Fruit fly (Drosophila melanogaster) whole organism, prepupa: ENCODE results near the gene CG15418.

Experiments
- CG10631 ChIP-seq: fragments of 200-800 bp; sonication (Bioruptor generic); optimal IDR thresholded peaks from 2 replicates; lab custom pipeline; 2016; ENCODE audit warnings: missing biosample characterization, missing genetic modification characterization
- CG10669 ChIP-seq: fragments of 200-800 bp; sonication (Bioruptor generic); optimal IDR thresholded peaks from 3 replicates; lab custom pipeline; 2018; ENCODE audit warnings: missing biosample characterization, mild to moderate bottlenecking, missing genetic modification characterization, moderate library complexity
- CG11294 ChIP-seq: fragments of 200-800 bp; sonication (Bioruptor generic); IDR thresholded peaks from 2 replicates; pipeline ENCODE4 v1.3.6; 2022; ENCODE audit warnings: missing biosample characterization, missing genetic modification characterization
- CG11762 ChIP-seq: fragments of 200-800 bp; sonication (Bioruptor generic); optimal IDR thresholded peaks from 3 replicates; lab custom pipeline; 2016; ENCODE audit warnings: missing biosample characterization, missing genetic modification characterization; ENCODE audit not compliant: insufficient read depth
- CG11902 ChIP-seq: fragments of 200-800 bp; sonication (Bioruptor generic); optimal IDR thresholded peaks from 3 replicates; lab custom pipeline; 2016; ENCODE audit warnings: missing biosample characterization, missing genetic modification characterization
- CG15336 ChIP-seq: fragments of 200-800 bp; sonication (Bioruptor generic); IDR thresholded peaks from 2 replicates; pipeline ENCODE4 v1.3.6; 2022; ENCODE audit warnings: missing biosample characterization, missing genetic modification characterization
- CG1621 ChIP-seq: fragments of 200-800 bp; sonication (Bioruptor generic); optimal IDR thresholded peaks from 3 replicates; lab custom pipeline; 2018; ENCODE audit warnings: missing biosample characterization, mild to moderate bottlenecking, missing genetic modification characterization
- CG16779 ChIP-seq: fragments of 200-800 bp; sonication (Bioruptor generic); optimal IDR thresholded peaks from 3 replicates; lab custom pipeline; 2017; ENCODE audit warnings: missing biosample characterization, mild to moderate bottlenecking, missing genetic modification characterization
- CG3032 ChIP-seq: fragments of 200-800 bp; optimal IDR thresholded peaks from 2 replicates; lab custom pipeline; 2019; ENCODE audit warnings: missing biosample characterization, mild to moderate bottlenecking, missing genetic modification characterization, moderate library complexity
- CG31627 ChIP-seq: fragments of 200-800 bp; sonication (Bioruptor generic); optimal IDR thresholded peaks from 3 replicates; lab custom pipeline; 2016; ENCODE audit warnings: missing biosample characterization, missing genetic modification characterization
- CG32006 ChIP-seq: fragments of 200-800 bp; sonication (Bioruptor generic); optimal IDR thresholded peaks from 3 replicates; lab custom pipeline; 2017; ENCODE audit warnings: missing biosample characterization, mild to moderate bottlenecking, missing genetic modification characterization
- CG34406 ChIP-seq: fragments of 200-800 bp; sonication (Bioruptor generic); optimal IDR thresholded peaks from 3 replicates; lab custom pipeline; 2016; ENCODE audit warnings: missing biosample characterization, missing genetic modification characterization
- CG3919 ChIP-seq: fragments of 200-800 bp; sonication (Bioruptor generic); optimal IDR thresholded peaks from 3 replicates; lab custom pipeline; 2016; ENCODE audit warnings: missing biosample characterization, missing genetic modification characterization
- CG6163 ChIP-seq: fragments of 200-800 bp; sonication (Bioruptor generic); IDR thresholded peaks from 3 replicates; pipeline ENCODE4 v1.3.6; 2022; ENCODE audit warnings: missing biosample characterization, missing genetic modification characterization
- CG6276 ChIP-seq: fragments of 200-800 bp; sonication (Bioruptor generic); optimal IDR thresholded peaks from 2 replicates; lab custom pipeline; 2017; ENCODE audit warnings: missing biosample characterization, mild to moderate bottlenecking, missing genetic modification characterization
- CG6792 ChIP-seq: fragments of 200-800 bp; sonication (Bioruptor generic); optimal IDR thresholded peaks from 3 replicates; lab custom pipeline; 2016; ENCODE audit warnings: missing biosample characterization, missing genetic modification characterization
- CG6808 ChIP-seq: fragments of 200-800 bp; sonication (Bioruptor generic); optimal IDR thresholded peaks from 3 replicates; lab custom pipeline; 2017; ENCODE audit warnings: missing biosample characterization, missing genetic modification characterization, mild to moderate bottlenecking, moderate library complexity, missing genetic modification reagents
- CG6854 ChIP-seq: fragments of 200-800 bp; sonication (Bioruptor generic); optimal IDR thresholded peaks from 2 replicates; lab custom pipeline; 2017; ENCODE audit warnings: missing biosample characterization, mild to moderate bottlenecking, missing genetic modification characterization
- CG7368 ChIP-seq: fragments of 200-800 bp; sonication (Bioruptor generic); optimal IDR thresholded peaks from 3 replicates; lab custom pipeline; 2016; ENCODE audit warnings: missing biosample characterization, missing genetic modification characterization
- CG8119 ChIP-seq: fragments of 200-800 bp; sonication (Bioruptor generic); IDR thresholded peaks from 3 replicates; pipeline ENCODE4 v1.3.6; 2022; ENCODE audit warnings: missing biosample characterization, missing genetic modification characterization
- CG8319 ChIP-seq: fragments of 200-800 bp; sonication (Bioruptor generic); optimal IDR thresholded peaks from 3 replicates; lab custom pipeline; 2016; ENCODE audit warnings: missing biosample characterization, missing genetic modification characterization
- CG8632 ChIP-seq: fragments of 200-800 bp; sonication (Bioruptor generic); optimal IDR thresholded peaks from 3 replicates; lab custom pipeline; 2016; ENCODE audit warnings: missing biosample characterization, missing genetic modification characterization
- CG9139 ChIP-seq: fragments of 200-800 bp; sonication (Bioruptor generic); optimal IDR thresholded peaks from 3 replicates; lab custom pipeline; 2017; ENCODE audit warnings: missing biosample characterization, mild to moderate bottlenecking, missing genetic modification characterization
- Eip75B ChIP-seq: fragments of 200-800 bp; sonication (Bioruptor generic); optimal IDR thresholded peaks from 3 replicates; lab custom pipeline; 2016; ENCODE audit warnings: missing biosample characterization, missing genetic modification characterization
- Eip78C ChIP-seq: fragments of 200-800 bp; sonication (Bioruptor generic); peaks from one replicate; lab custom pipeline; 2016; ENCODE audit warnings: missing biosample characterization, missing genetic modification characterization
- Eip93F ChIP-seq: fragments of 200-800 bp; sonication (Bioruptor generic); optimal IDR thresholded peaks from 2 replicates; lab custom pipeline; 2016; ENCODE audit warnings: missing biosample characterization, mild to moderate bottlenecking, missing genetic modification characterization
- Ets96B ChIP-seq: fragments of 200-800 bp; optimal IDR thresholded peaks from 2 replicates; lab custom pipeline; 2019; ENCODE audit warnings: missing biosample characterization, mild to moderate bottlenecking, missing genetic modification characterization, moderate library complexity
- Hr38 ChIP-seq: sonication (Bioruptor generic); optimal IDR thresholded peaks from 2 replicates; lab custom pipeline; 2016; ENCODE audit warnings: missing biosample characterization, missing genetic modification characterization
- Hr39 ChIP-seq: fragments of 200-800 bp; sonication (Bioruptor generic); optimal IDR thresholded peaks from 2 replicates; lab custom pipeline; 2016; ENCODE audit warnings: missing biosample characterization, missing genetic modification characterization
- Hr4 ChIP-seq: fragments of 200-800 bp; sonication (Bioruptor generic); optimal IDR thresholded peaks from 3 replicates; lab custom pipeline; 2016; ENCODE audit warnings: missing biosample characterization, missing genetic modification characterization
- Lpt ChIP-seq: fragments of 200-800 bp; sonication (Bioruptor generic); optimal IDR thresholded peaks from 3 replicates; lab custom pipeline; 2016; ENCODE audit warnings: missing biosample characterization, missing genetic modification characterization
- Met ChIP-seq: fragments of 200-800 bp; sonication (Bioruptor generic); optimal IDR thresholded peaks from 3 replicates; lab custom pipeline; 2016; ENCODE audit warnings: missing biosample characterization, missing genetic modification characterization
- OdsH ChIP-seq: fragments of 200-800 bp; sonication (Bioruptor generic); optimal IDR thresholded peaks from 3 replicates; lab custom pipeline; 2016; ENCODE audit warnings: missing biosample characterization, missing genetic modification characterization
- Sox14 ChIP-seq: fragments of 200-800 bp; sonication (Bioruptor generic); optimal IDR thresholded peaks from 3 replicates; lab custom pipeline; 2016; ENCODE audit warnings: missing biosample characterization, missing genetic modification characterization
- Sox15 ChIP-seq: fragments of 200-800 bp; sonication (Bioruptor generic); optimal IDR thresholded peaks from 3 replicates; lab custom pipeline; 2016; ENCODE audit warnings: missing biosample characterization, missing genetic modification characterization
- achi ChIP-seq: fragments of 200-800 bp; sonication (Bioruptor generic); optimal IDR thresholded peaks from 3 replicates; lab custom pipeline; 2016; ENCODE audit warnings: missing biosample characterization, missing genetic modification characterization
- acj6 ChIP-seq: fragments of 200-800 bp; sonication (Bioruptor generic); optimal IDR thresholded peaks from 3 replicates; lab custom pipeline; 2016; ENCODE audit warnings: missing biosample characterization, missing genetic modification characterization
- cyc ChIP-seq: fragments of 200-800 bp; sonication (Bioruptor generic); optimal IDR thresholded peaks from 3 replicates; lab custom pipeline; 2016; ENCODE audit warnings: missing biosample characterization, missing genetic modification characterization
- dac ChIP-seq: fragments of 200-800 bp; sonication (Bioruptor generic); optimal IDR thresholded peaks from 2 replicates; lab custom pipeline; 2017; ENCODE audit warnings: missing biosample characterization, mild to moderate bottlenecking, missing genetic modification characterization
- eg ChIP-seq: fragments of 200-800 bp; sonication (Bioruptor generic); IDR thresholded peaks from 3 replicates; pipeline ENCODE4 v1.3.6; 2022; ENCODE audit warnings: missing biosample characterization, missing genetic modification characterization
- esn ChIP-seq: fragments of 200-800 bp; sonication (Bioruptor generic); optimal IDR thresholded peaks from 2 replicates; lab custom pipeline; 2016; ENCODE audit warnings: missing biosample characterization, mild to moderate bottlenecking, missing genetic modification characterization, moderate library complexity
- fd59A ChIP-seq: fragments of 200-800 bp; sonication (Bioruptor generic); optimal IDR thresholded peaks from 2 replicates; lab custom pipeline; 2017; ENCODE audit warnings: missing biosample characterization, mild to moderate bottlenecking, missing genetic modification characterization, missing genetic modification reagents
- fd85E ChIP-seq: fragments of 200-800 bp; sonication (Bioruptor generic); optimal IDR thresholded peaks from 3 replicates; lab custom pipeline; 2016; ENCODE audit warnings: missing biosample characterization, missing genetic modification characterization
- fkh ChIP-seq: fragments of 200-800 bp; sonication (Bioruptor generic); optimal IDR thresholded peaks from 3 replicates; lab custom pipeline; 2017; ENCODE audit warnings: missing biosample characterization, mild to moderate bottlenecking, missing genetic modification characterization, moderate library complexity
- salr ChIP-seq, 2 experiments: fragments of 200-800 bp; sonication (Bioruptor generic); optimal IDR thresholded peaks; 3 replicates each; lab custom pipeline; 2016 to 2018; ENCODE audit warnings: missing biosample characterization in 2 of 2, missing genetic modification characterization in 2 of 2, mild to moderate bottlenecking in 1 of 2
- spab ChIP-seq: fragments of 200-800 bp; sonication (Bioruptor generic); optimal IDR thresholded peaks from 2 replicates; lab custom pipeline; 2017; ENCODE audit warnings: missing biosample characterization, mild to moderate bottlenecking, missing genetic modification characterization, missing genetic modification reagents
- ss ChIP-seq, 2 experiments: fragments of 200-800 bp; sonication (Bioruptor generic); optimal IDR thresholded peaks; 2 replicates in 1 of 2; 3 replicates in 1 of 2; lab custom pipeline; 2017 to 2018; ENCODE audit warnings: mild to moderate bottlenecking in 2 of 2, missing biosample characterization in 2 of 2, missing genetic modification characterization in 2 of 2, moderate library complexity in 1 of 2
- svp ChIP-seq: fragments of 200-800 bp; sonication (Bioruptor generic); peaks from one replicate; lab custom pipeline; 2016; ENCODE audit warnings: missing biosample characterization, missing genetic modification characterization
- topi ChIP-seq: fragments of 200-800 bp; sonication (Bioruptor generic); optimal IDR thresholded peaks from 3 replicates; lab custom pipeline; 2016; ENCODE audit warnings: missing biosample characterization, missing genetic modification characterization
- vri ChIP-seq: fragments of 200-800 bp; sonication (Bioruptor generic); optimal IDR thresholded peaks from 3 replicates; lab custom pipeline; 2016; ENCODE audit warnings: missing biosample characterization, mild to moderate bottlenecking, missing genetic modification characterization

Gene CG15418

dm6 chr2L:3632047-3632880 lies 10.8 kb upstream of the CG15418 start:
- TF ChIP-seq CG3919 (GFP tag; lab: Kevin White, UChicago) = peak; percentile 94
- peak; percentile 98 for TF ChIP-seq CG7368 (GFP tag; lab: Kevin White, UChicago)
- TF ChIP-seq CG15336 (GFP tag; lab: Robert Waterston, UW) = peak; percentile 99
- TF ChIP-seq achi (GFP tag; lab: Kevin White, UChicago) = peak; percentile 93
- TF ChIP-seq Eip78C (GFP tag; lab: Kevin White, UChicago) = peak; percentile 99
- peak; percentile 99 for TF ChIP-seq CG11762
- TF ChIP-seq CG6854 (GFP tag; lab: Kevin White, UChicago) = peak; percentile 97
- TF ChIP-seq vri (GFP tag; lab: Kevin White, UChicago) = peak; percentile 96
- TF ChIP-seq acj6 (GFP tag; lab: Kevin White, UChicago) = peak; percentile 99
- peak; percentile 99 for TF ChIP-seq spab (GFP tag; lab: Kevin White, UChicago)
- peak; percentile 99 for TF ChIP-seq CG8319
- TF ChIP-seq Ets96B (tag; lab: Kevin White, UChicago) = peak; percentile 95
- peak; percentile 88 for TF ChIP-seq CG11902 (GFP tag; lab: Kevin White, UChicago)
- TF ChIP-seq dac = peak; percentile 74
- peak; percentile 97 for TF ChIP-seq Eip93F (GFP tag; lab: Kevin White, UChicago)
- TF ChIP-seq CG8119 (GFP tag; lab: Robert Waterston, UW) = peak; percentile 98
- TF ChIP-seq CG10631 (GFP tag; lab: Kevin White, UChicago) = peak; percentile 89
- peak; percentile 99 for TF ChIP-seq eg (GFP tag; lab: Robert Waterston, UW)
- TF ChIP-seq CG10669 (GFP tag; lab: Kevin White, UChicago) = peak; percentile 99
- peak; percentile 88 for TF ChIP-seq fd59A (GFP tag; lab: Kevin White, UChicago)
- peak; percentile 95 for TF ChIP-seq CG34406
- TF ChIP-seq CG6792 (GFP tag; lab: Kevin White, UChicago) = peak; percentile 94
- TF ChIP-seq esn (GFP tag; lab: Kevin White, UChicago) = peak; percentile 97
- peak; percentile 98 for TF ChIP-seq CG6163 (GFP tag; lab: Robert Waterston, UW)
- TF ChIP-seq CG8632 (GFP tag; lab: Kevin White, UChicago) = peak; percentile 94
- TF ChIP-seq CG9139 (GFP tag; lab: Kevin White, UChicago) = peak; percentile 83
- TF ChIP-seq Hr39 (GFP tag; lab: Kevin White, UChicago) = peak; percentile 95
- peak; percentile 98 for TF ChIP-seq CG6808 (GFP tag; lab: Kevin White, UChicago)
- TF ChIP-seq fd85E (GFP tag; lab: Kevin White, UChicago) = peak; percentile 95
- peak; percentile 95 for TF ChIP-seq cyc (GFP tag; lab: Kevin White, UChicago)
- TF ChIP-seq Hr4 (GFP tag; lab: Kevin White, UChicago) = peak; percentile 93
- peak; percentile 95 for TF ChIP-seq CG31627 (GFP tag; lab: Kevin White, UChicago)
- no peak for TF ChIP-seq Hr38
- TF ChIP-seq Eip75B (GFP tag; lab: Kevin White, UChicago) = peak; percentile 98
- TF ChIP-seq CG11294 (GFP tag; lab: Robert Waterston, UW) = peak; percentile 98
- TF ChIP-seq CG1621 (tag; lab: Kevin White, UChicago) = peak; percentile 92
- peak; percentile 98 for TF ChIP-seq Met
- TF ChIP-seq topi = peak; percentile 96
- peak; percentile 90 for TF ChIP-seq Lpt
- TF ChIP-seq CG3032 (tag; lab: Kevin White, UChicago) = peak; percentile 99
- TF ChIP-seq salr (GFP tag; optimal IDR thresholded peaks at IDR 0.05; lab: Kevin White, UChicago) = peak; percentile 86 to 93
- TF ChIP-seq CG32006 (GFP tag; lab: Kevin White, UChicago) = peak; percentile 95
- TF ChIP-seq svp = peak; percentile 98
- peak; percentile 77 for TF ChIP-seq fkh
- peak; percentile 90 to 91 for TF ChIP-seq ss (GFP tag; optimal IDR thresholded peaks at IDR 0.05; lab: Kevin White, UChicago)
- TF ChIP-seq Sox14 (GFP tag; lab: Kevin White, UChicago) = peak; percentile 97
- TF ChIP-seq CG6276 (GFP tag; lab: Kevin White, UChicago) = peak; percentile 99
- peak; percentile 91 for TF ChIP-seq CG16779 (tag; lab: Kevin White, UChicago)
- TF ChIP-seq Sox15 (GFP tag; lab: Kevin White, UChicago) = peak; percentile 88
- peak; percentile 93 for TF ChIP-seq OdsH (GFP tag; lab: Kevin White, UChicago)
